Fruit fly (Drosophila melanogaster) Kc167 (cell line): Measurements from ENCODE around the gene CAH16.

Experiments
- h ChIP-seq: fragments of >200 bp; optimal IDR thresholded peaks from 3 replicates; lab custom pipeline; 2018; ENCODE audit warnings: missing external identifiers
- insv ChIP-seq: fragments of >200 bp; optimal IDR thresholded peaks from 3 replicates; lab custom pipeline; 2018; ENCODE audit warnings: missing external identifiers
- psq ChIP-seq: fragments of >200 bp; optimal IDR thresholded peaks from 2 replicates; lab custom pipeline; 2017; ENCODE audit warnings: missing external identifiers

DNA sequence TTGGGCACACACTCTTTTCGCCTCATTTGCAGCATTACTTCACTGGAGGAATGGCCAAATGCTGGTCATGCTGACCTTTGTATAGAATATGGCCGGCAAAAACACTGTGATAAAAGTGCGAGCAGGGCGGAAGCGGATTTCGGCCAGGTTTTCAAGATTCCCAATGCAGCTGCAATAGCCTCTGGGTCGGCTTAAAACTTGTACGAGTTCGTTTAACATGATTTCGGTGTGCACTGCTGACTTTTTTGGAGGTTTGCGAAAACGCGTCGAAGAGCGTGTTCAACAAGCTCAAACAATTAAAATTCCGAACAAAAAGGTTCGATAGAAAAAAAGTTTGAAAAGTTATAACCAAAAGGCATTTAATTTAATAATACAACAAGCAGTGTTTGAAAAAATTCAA, 49.4 kb upstream of the CAH16 start, which contains the start of gene chp:
- TF ChIP-seq insv (lab: Kevin White, UChicago) (no peak), h (no peak), psq (lab: Kevin White, UChicago) (no peak)
